Fruit fly (Drosophila melanogaster) whole organism, embryonic: Measurements from ENCODE around the gene pHCl-1.
A peak's percentile ranks its signal among the peaks of the same experiment; 100 is the strongest.

Experiments
- ATbp ChIP-seq: fragments of 200-800 bp; sonication (Bioruptor generic); optimal IDR thresholded peaks from 2 replicates; lab custom pipeline; 2017; ENCODE audit warnings: missing biosample characterization, mild to moderate bottlenecking, missing genetic modification characterization, missing genetic modification reagents
- Antp ChIP-seq: fragments of 200-800 bp; sonication (Bioruptor generic); optimal IDR thresholded peaks from 3 replicates; lab custom pipeline; 2016; ENCODE audit warnings: missing biosample characterization, missing genetic modification characterization
- BtbVII ChIP-seq: fragments of 200-800 bp; sonication (Bioruptor generic); optimal IDR thresholded peaks from 3 replicates; lab custom pipeline; 2017; ENCODE audit warnings: missing biosample characterization, mild to moderate bottlenecking, missing genetic modification characterization
- CG10543 ChIP-seq: fragments of 200-800 bp; sonication (Bioruptor generic); optimal IDR thresholded peaks from 3 replicates; lab custom pipeline; 2017; ENCODE audit warnings: missing biosample characterization, mild to moderate bottlenecking, missing genetic modification characterization, moderate library complexity
- CG12071 ChIP-seq: fragments of 200-800 bp; sonication (Bioruptor generic); optimal IDR thresholded peaks from 3 replicates; lab custom pipeline; 2018; ENCODE audit warnings: missing biosample characterization, mild to moderate bottlenecking, missing genetic modification characterization
- CG12104 ChIP-seq: fragments of 200-800 bp; sonication (Bioruptor generic); optimal IDR thresholded peaks from 3 replicates; lab custom pipeline; 2016; ENCODE audit warnings: missing biosample characterization, missing genetic modification characterization
- CG12659 ChIP-seq: fragments of 200-800 bp; sonication (Bioruptor generic); optimal IDR thresholded peaks from 3 replicates; lab custom pipeline; 2017; ENCODE audit warnings: mild to moderate bottlenecking, missing biosample characterization, missing genetic modification reagents, missing genetic modification characterization
- CG13624 ChIP-seq: fragments of 200-800 bp; sonication (Bioruptor generic); optimal IDR thresholded peaks from 2 replicates; lab custom pipeline; 2016; ENCODE audit warnings: missing biosample characterization, missing genetic modification characterization
- CG13775 ChIP-seq: fragments of 200-800 bp; sonication (Bioruptor generic); optimal IDR thresholded peaks from 3 replicates; lab custom pipeline; 2017; ENCODE audit warnings: missing biosample characterization, mild to moderate bottlenecking, missing genetic modification characterization
- CG1647 ChIP-seq: fragments of 200-800 bp; sonication (Bioruptor generic); optimal IDR thresholded peaks from 3 replicates; lab custom pipeline; 2016; ENCODE audit warnings: missing biosample characterization, missing genetic modification characterization
- CG18599 ChIP-seq: fragments of 200-800 bp; sonication (Bioruptor generic); optimal IDR thresholded peaks from 3 replicates; lab custom pipeline; 2017; ENCODE audit warnings: missing biosample characterization, missing genetic modification characterization, mild to moderate bottlenecking, moderate library complexity, missing genetic modification reagents
- CG2678 ChIP-seq: fragments of 200-800 bp; sonication (Bioruptor generic); optimal IDR thresholded peaks from 3 replicates; lab custom pipeline; 2019; ENCODE audit warnings: missing biosample characterization, mild to moderate bottlenecking, missing genetic modification characterization, moderate library complexity
- CG31441 ChIP-seq: fragments of 200-800 bp; sonication (Bioruptor generic); IDR thresholded peaks from 2 replicates; pipeline ENCODE4 v1.3.6; 2022; ENCODE audit warnings: missing biosample characterization, missing genetic modification characterization
- CG32767 ChIP-seq: fragments of 200-800 bp; sonication (Bioruptor generic); IDR thresholded peaks from 2 replicates; pipeline ENCODE4 v1.3.6; 2022; ENCODE audit warnings: missing biosample characterization, missing genetic modification characterization
- CG32772 ChIP-seq: fragments of 200-800 bp; sonication (Bioruptor generic); IDR thresholded peaks from 2 replicates; pipeline ENCODE4 v1.3.6; 2022; ENCODE audit warnings: missing biosample characterization, missing genetic modification characterization
- CG33213 ChIP-seq: fragments of 200-800 bp; sonication (Bioruptor generic); optimal IDR thresholded peaks from 3 replicates; lab custom pipeline; 2016; ENCODE audit warnings: missing biosample characterization, missing genetic modification characterization
- CG34224 ChIP-seq: fragments of 200-800 bp; sonication (Bioruptor generic); IDR thresholded peaks from 3 replicates; pipeline ENCODE4 v1.3.6; 2022; ENCODE audit warnings: missing biosample characterization, missing genetic modification characterization; ENCODE audit not compliant: partially characterized antibody
- CG34376 ChIP-seq: fragments of 200-800 bp; sonication (Bioruptor generic); optimal IDR thresholded peaks from 2 replicates; lab custom pipeline; 2018; ENCODE audit warnings: missing biosample characterization, mild to moderate bottlenecking, missing genetic modification characterization
- CG4404 ChIP-seq: fragments of 200-800 bp; sonication (Bioruptor generic); IDR thresholded peaks from 2 replicates; pipeline ENCODE4 v1.3.6; 2022; ENCODE audit warnings: missing biosample characterization, missing genetic modification characterization
- CG4707 ChIP-seq: fragments of 200-800 bp; sonication (Bioruptor generic); optimal IDR thresholded peaks from 2 replicates; lab custom pipeline; 2018; ENCODE audit warnings: missing biosample characterization, mild to moderate bottlenecking, missing genetic modification characterization, moderate library complexity
- CG6272 ChIP-seq: fragments of 200-800 bp; sonication (Bioruptor generic); IDR thresholded peaks from 2 replicates; pipeline ENCODE4 v1.3.6; 2022; ENCODE audit warnings: missing biosample characterization, missing genetic modification characterization
- CG7745 ChIP-seq: fragments of 200-800 bp; sonication (Bioruptor generic); optimal IDR thresholded peaks from 2 replicates; lab custom pipeline; 2018; ENCODE audit warnings: missing biosample characterization, mild to moderate bottlenecking, missing genetic modification characterization, moderate library complexity
- CG8290 ChIP-seq, 3 experiments: fragments of 200-800 bp; sonication (Bioruptor generic); optimal IDR thresholded peaks; 2 replicates each; lab custom pipeline; 2016 to 2019; ENCODE audit warnings: missing biosample characterization in 3 of 3, missing genetic modification characterization in 3 of 3, mild to moderate bottlenecking in 2 of 3, moderate library complexity in 1 of 3
- CG9215 ChIP-seq: fragments of 200-800 bp; sonication (Bioruptor generic); IDR thresholded peaks from 2 replicates; pipeline ENCODE4 v1.3.6; 2022; ENCODE audit warnings: missing biosample characterization, missing genetic modification characterization
- CG9727 ChIP-seq: fragments of 200-800 bp; sonication (Bioruptor generic); optimal IDR thresholded peaks from 3 replicates; lab custom pipeline; 2017; ENCODE audit warnings: missing biosample characterization, mild to moderate bottlenecking, missing genetic modification characterization
- CG9797 ChIP-seq: fragments of 200-800 bp; sonication (Bioruptor generic); optimal IDR thresholded peaks from 3 replicates; lab custom pipeline; 2018; ENCODE audit warnings: missing biosample characterization, mild to moderate bottlenecking, missing genetic modification characterization
- CG9932 ChIP-seq: fragments of 200-800 bp; sonication (Bioruptor generic); IDR thresholded peaks from 2 replicates; pipeline ENCODE4 v1.3.6; 2022; ENCODE audit warnings: missing biosample characterization, missing genetic modification characterization
- Dfd ChIP-seq, 2 experiments: fragments of >200 bp; optimal IDR thresholded peaks; 2 replicates each; lab custom pipeline; 2017; ENCODE audit warnings: missing biosample characterization in 2 of 2, missing genetic modification characterization in 2 of 2
- Drgx ChIP-seq: fragments of 200-800 bp; sonication (Bioruptor generic); IDR thresholded peaks from 2 replicates; pipeline ENCODE4 v1.3.6; 2022; ENCODE audit warnings: missing biosample characterization, missing genetic modification characterization
- HmgZ ChIP-seq: fragments of 200-800 bp; sonication (Bioruptor generic); optimal IDR thresholded peaks from 2 replicates; lab custom pipeline; 2018; ENCODE audit warnings: missing biosample characterization, mild to moderate bottlenecking, missing genetic modification characterization
- Lpt ChIP-seq: fragments of >200 bp; optimal IDR thresholded peaks from 2 replicates; lab custom pipeline; 2018; ENCODE audit warnings: missing biosample characterization, missing genetic modification characterization
- Med ChIP-seq: fragments of 200-800 bp; sonication (Bioruptor generic); peaks from one replicate; lab custom pipeline; 2016; ENCODE audit warnings: missing biosample characterization, missing genetic modification characterization, mild to moderate bottlenecking, inconsistent platforms, moderate library complexity
- NC2β ChIP-seq: fragments of 200-800 bp; sonication (Bioruptor generic); optimal IDR thresholded peaks from 2 replicates; lab custom pipeline; 2016; ENCODE audit warnings: missing biosample characterization, missing genetic modification characterization
- Trl ChIP-seq, 3 experiments: fragments of >200 bp in 2 of 3; fragments of 200-800 bp in 1 of 3; sonication (Bioruptor generic) in 1 of 3; optimal IDR thresholded peaks; 2 replicates in 1 of 3; 3 replicates in 2 of 3; lab custom pipeline; 2016 to 2017; ENCODE audit warnings: missing biosample characterization in 1 of 3, missing genetic modification characterization in 1 of 3
- Usf ChIP-seq: fragments of 200-800 bp; sonication (Bioruptor generic); optimal IDR thresholded peaks from 2 replicates; lab custom pipeline; 2017; ENCODE audit warnings: missing genotype, missing biosample characterization, missing genetic modification characterization
- YL-1 ChIP-seq: fragments of 200-800 bp; sonication (Bioruptor generic); optimal IDR thresholded peaks from 3 replicates; lab custom pipeline; 2017; ENCODE audit warnings: missing biosample characterization, mild to moderate bottlenecking, missing genetic modification characterization
- eve ChIP-seq, 2 experiments: fragments of >200 bp; optimal IDR thresholded peaks; 2 replicates each; lab custom pipeline; 2017; ENCODE audit warnings: missing biosample characterization in 2 of 2, missing genetic modification characterization in 2 of 2
- exex ChIP-seq: fragments of 200-800 bp; sonication (Bioruptor generic); optimal IDR thresholded peaks from 4 replicates; lab custom pipeline; 2018; ENCODE audit warnings: missing biosample characterization, mild to moderate bottlenecking, missing genetic modification characterization, moderate library complexity
- fd3F ChIP-seq: fragments of 200-800 bp; sonication (Bioruptor generic); optimal IDR thresholded peaks from 2 replicates; lab custom pipeline; 2018; ENCODE audit warnings: missing biosample characterization, mild to moderate bottlenecking, missing genetic modification characterization, moderate library complexity
- ken ChIP-seq: fragments of 200-800 bp; sonication (Bioruptor generic); IDR thresholded peaks from 3 replicates; pipeline ENCODE4 v1.3.6; 2022; ENCODE audit warnings: missing biosample characterization, missing genetic modification characterization
- kni ChIP-seq: fragments of 200-800 bp; sonication (Bioruptor generic); optimal IDR thresholded peaks from 3 replicates; lab custom pipeline; 2017; ENCODE audit warnings: mild to moderate bottlenecking, missing biosample characterization, missing genetic modification reagents, missing genetic modification characterization
- lab ChIP-seq: fragments of 200-800 bp; sonication (Bioruptor generic); optimal IDR thresholded peaks from 3 replicates; lab custom pipeline; 2017; ENCODE audit warnings: missing biosample characterization, missing genetic modification characterization, mild to moderate bottlenecking, moderate library complexity, missing genetic modification reagents
- lov ChIP-seq, 2 experiments: fragments of 200-800 bp in 1 of 2; fragments of >200 bp in 1 of 2; sonication (Bioruptor generic) in 1 of 2; IDR thresholded peaks in 1 of 2; optimal IDR thresholded peaks in 1 of 2; 2 replicates in 1 of 2; 3 replicates in 1 of 2; pipeline versions ENCODE4 v1.3.6 to Lab custom; 2017 to 2022; ENCODE audit warnings: missing biosample characterization in 1 of 2, missing genetic modification characterization in 1 of 2
- mirr ChIP-seq: fragments of 200-800 bp; sonication (Bioruptor generic); optimal IDR thresholded peaks from 3 replicates; lab custom pipeline; 2018; ENCODE audit warnings: missing biosample characterization, mild to moderate bottlenecking, missing genetic modification characterization
- phol ChIP-seq: fragments of 200-800 bp; sonication (Bioruptor generic); optimal IDR thresholded peaks from 3 replicates; lab custom pipeline; 2018; ENCODE audit warnings: missing biosample characterization, mild to moderate bottlenecking, missing genetic modification characterization, moderate library complexity
- pnt ChIP-seq: fragments of 200-800 bp; sonication (Bioruptor generic); optimal IDR thresholded peaks from 3 replicates; lab custom pipeline; 2016; ENCODE audit warnings: missing biosample characterization, missing genetic modification characterization
- stwl ChIP-seq: fragments of 200-800 bp; sonication (Bioruptor generic); optimal IDR thresholded peaks from 3 replicates; lab custom pipeline; 2018; ENCODE audit warnings: missing biosample characterization, mild to moderate bottlenecking, missing genetic modification characterization, moderate library complexity
- tup ChIP-seq: fragments of 200-800 bp; sonication (Bioruptor generic); optimal IDR thresholded peaks from 2 replicates; lab custom pipeline; 2016; ENCODE audit warnings: missing biosample characterization, mild to moderate bottlenecking, missing genetic modification characterization, moderate library complexity

The pHCl-1 gene

dm6 chr3L:15824537-15824936 is 74.3 kb downstream of the pHCl-1 start (continued):
- TF ChIP-seq tup (GFP tag; lab: Kevin White, UChicago), result no peak
- TF ChIP-seq lov (optimal IDR thresholded peaks at IDR 0.05; lab: Kevin White, UChicago), result no peak
- TF ChIP-seq lov (GFP tag; IDR thresholded peaks at IDR 0.05; lab: Robert Waterston, UW), result no peak
- TF ChIP-seq CG7745 (tag; lab: Kevin White, UChicago), result no peak
- no peak for TF ChIP-seq CG13775
- TF ChIP-seq phol (tag; lab: Kevin White, UChicago), result no peak
- peak; percentile 15 for TF ChIP-seq Med
- no peak for TF ChIP-seq CG9797 (GFP tag; lab: Kevin White, UChicago)
- TF ChIP-seq CG4404 (GFP tag; lab: Robert Waterston, UW), result no peak
- peak; percentile 36 for TF ChIP-seq kni (GFP tag; lab: Kevin White, UChicago)
- TF ChIP-seq ken (GFP tag; lab: Robert Waterston, UW), result 0 out of 3 replicates have a peak, but pooled peaks have one; percentile 25
- TF ChIP-seq CG9727, result no peak
- TF ChIP-seq stwl (tag; lab: Kevin White, UChicago), result no peak
- TF ChIP-seq Lpt (GFP tag; lab: Kevin White, UChicago), result no peak
- TF ChIP-seq CG13624 (GFP tag; lab: Kevin White, UChicago), result no peak
- TF ChIP-seq CG1647 (GFP tag; lab: Kevin White, UChicago), result no peak
- no peak for TF ChIP-seq BtbVII (GFP tag; lab: Kevin White, UChicago)
- TF ChIP-seq CG6272 (GFP tag; lab: Robert Waterston, UW), result no peak

- no peak for TF ChIP-seq CG33213 (GFP tag; lab: Kevin White, UChicago)
- TF ChIP-seq eve (GFP tag; optimal IDR thresholded peaks at IDR 0.05; lab: Kevin White, UChicago), result peak in 1 of 2 experiments; percentile 37
- TF ChIP-seq CG32772 (GFP tag; lab: Robert Waterston, UW), result no peak
- no peak for TF ChIP-seq Dfd (GFP tag; optimal IDR thresholded peaks at IDR 0.05; lab: Kevin White, UChicago)
- peak; percentile 21 for TF ChIP-seq CG12071
- no peak for TF ChIP-seq CG34224 (GFP tag; lab: Robert Waterston, UW)
- no peak for TF ChIP-seq pnt (GFP tag; lab: Kevin White, UChicago)
- TF ChIP-seq CG31441, result no peak
- peak; percentile 98 for TF ChIP-seq mirr
- peak; percentile 56 for TF ChIP-seq CG18599 (GFP tag; lab: Kevin White, UChicago)
- TF ChIP-seq exex (tag; lab: Kevin White, UChicago), result peak; percentile 87
- TF ChIP-seq YL-1, result peak; percentile 7
- TF ChIP-seq CG32767 (GFP tag; lab: Robert Waterston, UW), result 0 out of 2 replicates have a peak, but pooled peaks have one; percentile 12
- TF ChIP-seq HmgZ (tag; lab: Kevin White, UChicago), result peak; percentile 34
- no peak for TF ChIP-seq Trl (optimal IDR thresholded peaks at IDR 0.05; lab: Kevin White, UChicago)
- no peak for TF ChIP-seq Trl (GFP tag; optimal IDR thresholded peaks at IDR 0.05; lab: Kevin White, UChicago)
- peak; percentile 14 for TF ChIP-seq CG12659
- TF ChIP-seq NC2β, result no peak
- no peak for TF ChIP-seq Usf (GFP tag; lab: Kevin White, UChicago)
- TF ChIP-seq Drgx (GFP tag; lab: Robert Waterston, UW), result no peak
- TF ChIP-seq CG9932 (GFP tag; lab: Robert Waterston, UW), result no peak
- TF ChIP-seq lab (GFP tag; lab: Kevin White, UChicago), result peak; percentile 36
- TF ChIP-seq CG4707, result no peak
- no peak for TF ChIP-seq CG8290 (GFP tag; optimal IDR thresholded peaks at IDR 0.05; lab: Kevin White, UChicago)
- TF ChIP-seq CG8290 (tag; optimal IDR thresholded peaks at IDR 0.05; lab: Kevin White, UChicago), result peak in 1 of 2 experiments; percentile 40
- TF ChIP-seq fd3F (GFP tag; lab: Kevin White, UChicago), result no peak
- peak; percentile 62 for TF ChIP-seq CG34376
- TF ChIP-seq CG12104 (GFP tag; lab: Kevin White, UChicago), result no peak
- no peak for TF ChIP-seq Antp (GFP tag; lab: Kevin White, UChicago)
- TF ChIP-seq ATbp (GFP tag; lab: Kevin White, UChicago), result peak; percentile 28
- no peak for TF ChIP-seq CG9215 (GFP tag; lab: Robert Waterston, UW)
- TF ChIP-seq CG2678 (tag; lab: Kevin White, UChicago), result peak; percentile 32
- TF ChIP-seq CG10543 (GFP tag; lab: Kevin White, UChicago), result peak; percentile 73
Observed at dm6 chr3L:15823780-15824423, 74.9 kb downstream of the pHCl-1 start.
